Fruit fly (Drosophila melanogaster) whole organism, larva: ENCODE measurements around the gene CG14007.
A peak's percentile ranks its signal among the peaks of the same experiment; 100 is the strongest.

Experiments used
- noc ChIP-seq: fragments of 200-800 bp; sonication (Bioruptor generic); optimal IDR thresholded peaks from 3 replicates; lab custom pipeline; 2019; ENCODE audit warnings: missing biosample characterization, mild to moderate bottlenecking, missing genetic modification characterization, moderate library complexity

CG14007 gene

DNA sequence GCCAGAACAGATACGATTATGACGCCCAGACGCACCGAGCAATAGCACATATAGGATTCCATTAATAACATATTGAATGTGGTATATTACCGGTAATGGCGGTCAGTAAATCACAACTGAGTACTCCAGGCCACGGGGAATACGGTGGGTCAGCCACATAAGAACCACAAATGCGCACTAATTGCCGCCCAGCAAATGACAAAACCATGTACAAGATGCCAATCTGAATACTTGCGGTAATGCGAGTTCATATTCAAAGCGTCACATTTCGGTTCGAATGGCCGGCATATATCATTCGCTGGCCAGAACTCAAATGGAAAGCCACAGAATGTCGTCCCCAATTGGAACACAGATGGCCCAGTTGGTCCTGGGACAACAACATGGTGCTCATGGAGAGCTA, at the start of gene CG14007, which contains the start of gene CG34011:
CG14007 (minus strand) TSS at position 101 of the 400 bp plus-strand sequence.
CG34011 (plus strand) TSS at position 122 of the 400 bp plus-strand sequence.
- no peak for TF ChIP-seq noc (tag; lab: Kevin White, UChicago)

DNA sequence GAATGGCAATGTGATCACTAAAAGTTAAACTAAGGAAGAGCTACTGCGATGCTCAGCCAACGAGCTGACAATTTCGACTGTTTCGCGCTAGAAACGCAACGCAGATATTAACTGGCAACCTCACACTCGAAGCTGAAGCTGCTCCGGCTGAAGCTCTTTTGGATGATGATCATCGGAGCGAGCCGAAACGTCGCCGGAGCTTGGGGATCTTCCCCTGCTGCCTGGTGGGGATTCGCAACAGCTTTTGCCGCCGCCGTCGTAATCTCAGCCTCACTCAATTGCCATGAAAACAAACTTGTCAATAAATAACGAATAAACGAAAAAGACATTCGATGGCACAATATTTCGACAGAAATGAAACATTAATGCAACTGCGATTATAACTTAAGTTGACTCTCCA, 49.6 kb upstream of the CG14007 start, which contains the start of gene obst-E:
obst-E (minus strand) TSS at position 101 of the 400 bp plus-strand sequence.
- TF ChIP-seq noc (tag; lab: Kevin White, UChicago), result no peak

DNA sequence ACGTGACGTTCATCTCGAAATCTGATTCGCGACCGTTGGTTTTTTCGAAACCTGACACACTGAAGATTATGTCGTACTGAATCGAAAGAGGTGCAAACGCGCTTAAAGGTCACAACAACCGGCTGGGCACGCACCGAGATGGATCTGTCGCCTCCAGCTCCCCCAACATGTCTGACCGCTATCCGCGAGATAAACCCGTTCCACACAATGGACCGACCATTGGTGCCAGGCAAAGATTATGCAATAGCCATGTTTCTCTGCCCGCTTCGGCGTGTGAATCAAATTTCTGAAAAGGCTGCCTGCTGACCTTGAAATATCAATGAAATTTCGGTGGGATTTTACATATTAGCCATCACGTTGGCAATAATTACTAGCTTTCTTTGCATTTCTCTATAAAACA, 48.7 kb upstream of the CG14007 start:
- TF ChIP-seq noc (tag; lab: Kevin White, UChicago), result no peak

DNA sequence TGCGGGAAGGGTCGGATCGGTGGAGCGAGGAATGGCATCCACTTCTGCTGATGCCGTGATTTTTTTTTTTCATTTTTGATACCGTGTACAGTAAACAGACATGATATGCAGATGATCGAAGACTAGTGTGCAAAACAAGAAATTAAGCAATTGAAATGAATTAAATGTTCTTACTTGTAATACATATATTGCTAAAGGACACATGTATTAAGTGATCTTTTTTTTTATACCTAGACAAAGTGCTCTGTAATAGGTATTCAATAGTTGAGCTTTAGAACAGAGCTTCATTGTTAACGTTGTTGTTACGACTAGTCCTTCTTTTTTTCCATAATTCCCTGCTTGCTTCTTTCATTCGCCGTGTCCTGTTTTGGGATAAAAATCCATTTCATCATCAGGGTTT, 35.0 kb upstream of the CG14007 start:
- no peak for TF ChIP-seq noc (tag; lab: Kevin White, UChicago)

DNA sequence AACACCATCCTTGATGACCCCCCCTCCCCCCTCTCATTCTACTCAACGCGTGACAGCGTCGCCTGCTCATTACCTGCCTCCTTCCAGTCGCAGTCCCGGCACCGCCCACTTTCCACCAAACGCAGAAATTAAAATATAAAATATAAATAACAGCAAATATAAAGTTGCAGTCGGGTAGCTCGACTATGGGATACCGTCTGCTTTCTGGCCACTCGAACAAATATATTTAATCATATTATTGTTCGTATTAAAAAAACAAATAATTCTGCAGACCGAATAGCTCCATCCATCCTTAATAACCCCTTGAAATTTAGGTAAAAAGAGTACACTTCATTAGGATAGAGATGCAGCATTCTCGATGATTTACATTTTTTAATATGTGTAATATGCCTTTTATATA, 31.7 kb upstream of the CG14007 start:
- no peak for TF ChIP-seq noc (tag; lab: Kevin White, UChicago)

DNA sequence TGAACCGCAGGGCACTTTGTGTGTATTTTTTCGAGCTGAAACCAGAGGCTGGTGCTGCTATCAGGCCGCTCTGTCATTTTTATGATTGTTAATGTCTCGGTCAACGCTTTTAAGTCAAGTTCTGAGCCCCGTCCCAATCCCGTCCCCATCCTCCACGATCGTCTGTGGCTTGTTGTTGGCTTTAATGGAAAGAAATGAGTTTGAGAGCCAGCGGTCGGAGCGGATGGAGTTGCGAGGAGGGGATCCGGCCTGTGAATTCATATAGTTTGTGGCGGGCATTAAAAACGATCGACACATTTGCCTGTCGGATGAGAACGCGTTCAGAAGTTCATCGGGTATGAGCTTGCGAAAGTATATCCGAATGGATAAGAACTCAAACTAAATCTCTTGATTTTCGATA, 29.4 kb upstream of the CG14007 start, which contains the start of gene CG11029:
CG11029 (plus strand) TSS at position 301 of the 400 bp plus-strand sequence.
- TF ChIP-seq noc (tag; lab: Kevin White, UChicago), result no peak

DNA sequence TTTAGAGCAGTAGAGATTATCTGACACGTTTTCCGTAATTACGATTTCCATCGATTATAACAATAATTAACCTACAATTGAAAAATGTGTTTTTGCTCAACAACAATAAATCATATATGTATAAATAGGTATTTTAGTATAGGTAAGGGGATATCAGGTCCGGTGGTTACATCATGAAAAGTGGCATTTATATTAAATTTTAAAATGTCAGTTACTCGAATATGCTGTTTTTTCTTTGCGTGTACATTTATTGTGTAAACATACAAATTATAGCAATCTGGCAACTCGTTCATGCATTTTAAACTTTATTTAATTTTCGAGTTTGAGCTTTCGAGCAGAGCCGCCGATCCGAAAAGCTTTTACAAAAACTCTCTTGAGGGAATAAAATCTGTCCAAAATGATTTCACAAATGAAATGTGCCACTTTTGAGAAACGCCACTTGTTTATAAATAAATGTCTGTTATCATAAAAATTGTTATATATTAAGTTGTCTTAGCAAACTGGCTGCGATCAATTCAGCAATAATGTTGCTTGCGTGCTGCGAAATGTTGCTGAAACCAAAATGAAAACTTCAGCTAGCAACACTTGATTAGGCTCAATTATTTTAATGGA, 27.2 kb upstream of the CG14007 start:
- no peak for TF ChIP-seq noc (tag; lab: Kevin White, UChicago)

DNA sequence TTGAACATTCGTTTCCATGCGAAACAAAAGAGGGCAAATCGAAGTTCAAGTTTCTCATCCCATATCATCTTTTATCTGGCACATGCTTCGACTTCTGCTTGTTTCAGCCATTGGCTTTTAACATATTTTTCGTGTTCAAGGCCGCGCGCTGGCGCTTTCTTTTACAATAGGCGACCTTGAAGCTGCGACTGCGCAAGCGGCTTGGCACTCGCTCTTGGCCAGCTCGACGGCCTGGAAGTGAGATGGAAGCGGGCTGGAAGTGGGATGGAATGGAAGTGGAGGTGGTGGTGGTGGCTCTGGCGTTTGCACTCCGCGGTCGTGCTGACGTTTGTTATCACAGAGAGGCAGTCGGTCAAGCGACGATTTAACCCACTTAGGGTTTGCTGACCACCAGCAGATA, 26.0 kb upstream of the CG14007 start:
- TF ChIP-seq noc (tag; lab: Kevin White, UChicago), result no peak

DNA sequence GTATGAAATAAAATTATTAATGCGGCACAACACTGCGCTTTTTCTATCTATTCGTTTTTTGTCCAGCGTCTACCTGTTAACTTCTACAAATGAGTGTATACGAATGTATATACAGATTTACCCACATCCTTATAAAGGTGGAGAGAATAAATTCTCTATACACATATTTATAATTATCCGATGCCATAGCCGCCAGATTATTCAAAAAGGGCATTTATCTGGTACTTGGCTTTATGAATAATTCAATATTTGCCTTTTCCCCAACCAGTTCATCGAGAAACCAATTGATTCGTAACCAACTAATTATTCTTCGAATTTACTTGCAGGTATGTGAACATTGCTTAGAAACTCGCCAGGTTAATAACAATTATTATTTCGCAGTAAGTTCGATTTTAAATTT, 24.7 kb upstream of the CG14007 start, which contains the start of gene CG11147:
CG11147 (minus strand) TSS at position 101 of the 400 bp plus-strand sequence.
- TF ChIP-seq noc (tag; lab: Kevin White, UChicago), result no peak

DNA sequence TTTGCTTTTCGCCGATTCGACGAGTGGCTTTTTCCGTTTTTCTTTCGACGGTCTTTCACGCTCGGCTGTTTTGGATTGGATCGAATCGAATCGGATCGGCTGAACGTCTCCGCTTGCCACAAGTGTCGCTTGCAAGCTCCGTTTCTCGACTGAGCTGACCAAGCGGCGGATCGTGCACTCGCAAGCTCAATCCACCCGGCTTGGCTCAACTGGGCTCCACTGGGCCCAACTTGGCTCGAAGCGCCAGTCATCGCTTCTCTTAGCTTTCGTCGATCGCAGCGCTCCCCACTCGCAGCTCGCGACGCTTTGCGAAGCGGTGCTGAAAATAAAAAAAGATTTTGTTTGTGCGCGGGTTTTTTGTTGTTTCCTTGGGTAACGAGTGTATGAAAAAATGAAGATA, 24.3 kb upstream of the CG14007 start:
- no peak for TF ChIP-seq noc (tag; lab: Kevin White, UChicago)

DNA sequence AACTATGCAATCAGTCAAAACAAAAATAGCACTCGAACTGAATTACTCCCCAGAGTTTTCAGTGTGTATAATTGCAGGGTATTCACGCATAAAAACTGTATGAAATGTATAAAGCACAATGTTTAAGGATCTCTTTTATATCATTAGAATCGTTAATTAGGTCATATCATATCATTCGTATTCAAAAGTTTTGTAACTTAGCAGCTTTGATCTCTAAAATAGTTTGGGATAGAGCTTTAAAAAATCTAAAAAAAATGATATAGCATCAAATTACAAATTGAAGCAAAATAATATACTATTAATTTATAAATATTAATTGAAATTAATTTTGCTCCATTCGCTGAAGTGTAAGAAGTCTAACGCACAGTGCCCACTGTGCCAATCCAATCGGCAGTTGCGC, 14.0 kb upstream of the CG14007 start:
- TF ChIP-seq noc (tag; lab: Kevin White, UChicago), result no peak

DNA sequence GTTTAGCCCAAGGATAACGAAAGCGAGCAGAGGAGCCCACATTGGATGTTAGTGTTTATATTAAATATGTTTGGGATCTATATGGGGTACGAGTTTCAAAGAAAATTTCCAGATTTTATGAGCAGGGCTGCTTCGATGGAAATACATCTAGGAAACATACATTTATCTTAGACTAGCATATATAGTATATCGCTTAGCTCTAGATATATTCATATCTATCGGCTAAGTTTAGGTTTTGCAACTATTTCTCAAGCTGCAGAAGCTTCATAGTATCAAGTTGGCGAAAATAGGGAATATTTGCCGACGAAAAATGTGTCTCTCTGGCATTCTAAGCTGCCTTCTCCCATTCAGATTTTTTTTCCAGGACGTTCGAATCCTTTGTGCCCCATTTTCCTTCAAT, 12.2 kb upstream of the CG14007 start, which contains the start of gene CG14006:
CG14006 (minus strand) TSS at position 101 of the 400 bp plus-strand sequence.
- no peak for TF ChIP-seq noc (tag; lab: Kevin White, UChicago)

DNA sequence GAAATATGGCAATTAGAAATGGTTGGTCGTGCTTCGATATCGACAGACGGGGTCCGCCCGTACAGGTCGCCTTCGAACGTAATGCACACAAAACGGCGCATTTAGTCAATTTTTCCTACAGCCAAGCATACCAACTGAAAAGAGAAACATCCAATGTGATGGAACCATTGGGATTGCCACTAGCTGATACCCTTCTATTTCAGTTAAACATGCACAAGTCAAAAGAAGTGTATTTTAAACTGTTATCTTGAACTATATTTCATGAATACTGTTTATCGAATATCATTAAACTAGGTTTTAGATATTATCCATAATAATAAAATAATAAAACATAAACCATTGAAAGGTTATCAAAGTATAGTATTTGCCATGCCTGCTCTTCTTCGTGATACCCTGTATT, 9.6 kb upstream of the CG14007 start:
- TF ChIP-seq noc (tag; lab: Kevin White, UChicago), result no peak

DNA sequence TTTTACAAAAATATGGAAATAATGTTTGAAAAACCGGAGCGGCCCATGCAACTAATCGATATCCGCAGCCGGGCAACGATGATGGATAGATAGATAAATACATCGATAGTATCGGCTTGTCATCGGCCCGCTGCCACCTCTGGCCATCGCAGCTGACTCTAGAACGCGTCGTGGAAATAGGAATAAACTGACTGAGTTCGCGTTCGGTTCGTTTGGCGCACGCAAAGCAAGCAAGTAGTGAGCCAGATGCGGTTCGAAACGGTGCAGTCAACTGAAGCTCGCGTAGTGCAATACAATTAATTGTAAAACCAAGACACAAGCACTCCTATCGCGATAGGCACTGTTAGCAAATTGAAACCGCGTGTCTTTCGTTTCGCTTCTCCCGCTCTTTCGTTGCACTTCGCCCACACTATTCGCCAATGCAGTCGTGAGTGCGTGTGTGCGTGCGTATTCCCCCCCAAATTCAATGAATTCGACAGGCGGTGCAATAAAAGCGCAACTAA, 8.1 kb upstream of the CG14007 start, which contains the start of gene CG11030:
CG11030 (plus strand) TSS at position 136 of the 503 bp plus-strand sequence.
- no peak for TF ChIP-seq noc (tag; lab: Kevin White, UChicago)

DNA sequence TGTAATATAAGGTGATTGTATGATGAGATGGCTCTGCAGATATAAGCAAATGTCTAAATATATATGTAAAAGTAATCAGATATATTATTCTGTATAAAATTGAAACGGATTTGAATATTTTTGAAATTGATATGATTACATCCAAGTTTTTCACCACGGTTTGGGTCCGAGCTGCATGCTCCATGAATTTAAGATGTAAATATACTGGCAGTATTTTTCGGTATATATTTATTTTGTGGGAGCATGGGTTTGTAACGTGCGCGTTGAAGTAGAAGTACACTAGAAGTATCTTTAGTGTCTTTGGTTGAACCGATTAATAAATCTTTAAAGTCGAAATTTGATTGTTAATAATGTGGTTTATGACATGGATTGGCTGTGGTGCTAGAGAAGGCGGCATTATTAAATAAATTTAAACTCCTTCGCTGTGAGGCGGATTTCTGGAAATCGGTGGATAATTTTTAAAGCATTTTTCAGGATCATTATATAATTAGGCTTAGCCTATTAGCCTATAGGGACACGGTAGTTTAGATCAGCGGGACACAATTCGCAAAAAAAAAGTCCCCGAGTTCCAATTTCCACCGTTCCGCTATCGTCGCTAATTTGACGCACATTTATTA, 7.5 kb upstream of the CG14007 start:
- no peak for TF ChIP-seq noc (tag; lab: Kevin White, UChicago)

DNA sequence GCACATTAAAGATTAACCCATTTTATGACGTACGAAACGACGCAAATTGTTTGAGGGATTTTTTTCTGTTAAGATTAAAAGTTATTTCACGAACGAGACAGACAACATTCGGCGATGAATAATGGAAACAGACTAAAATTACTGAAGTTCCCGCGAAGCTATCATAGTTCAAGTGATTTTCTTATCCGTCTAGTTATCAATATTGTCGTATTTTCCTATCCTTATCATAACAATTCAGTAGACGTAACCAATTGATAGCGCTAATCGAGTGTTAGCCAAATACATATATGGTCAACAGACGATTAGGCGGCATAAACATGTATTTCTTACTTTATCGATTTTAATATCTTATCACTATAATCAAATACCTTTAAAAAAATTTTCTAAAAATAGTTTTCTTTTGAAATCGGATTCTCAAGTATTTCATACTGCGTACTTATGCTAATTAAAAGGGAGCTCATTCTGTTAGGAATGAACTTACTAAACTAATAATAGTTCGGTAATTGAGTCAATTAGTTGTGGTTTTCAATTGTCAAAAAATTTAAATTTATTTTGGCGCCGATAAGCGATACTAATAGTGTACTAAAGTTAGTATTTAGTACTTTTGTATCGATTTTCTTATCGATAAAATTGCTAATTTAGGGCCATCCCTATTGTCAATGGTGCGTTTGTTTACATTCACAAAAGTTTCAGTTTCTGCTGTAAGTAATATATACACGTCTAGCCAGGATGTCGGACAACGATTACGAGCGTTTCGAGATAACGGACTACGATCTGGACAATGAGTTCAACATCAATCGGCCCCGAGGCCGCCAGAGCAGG, 4.1 kb upstream of the CG14007 start, which contains the start of the genes CG11149 and sip1:
CG11149 (minus strand) TSS at position 493 of the 822 bp plus-strand sequence.
sip1 (plus strand) TSS at position 645 of the 822 bp plus-strand sequence.
- peak; percentile 80 for TF ChIP-seq noc (tag; lab: Kevin White, UChicago)
